Fruit fly (Drosophila melanogaster) whole organism, embryonic: ENCODE measurements around the gene c-cup.

Experiments
- Adf1 ChIP-seq: fragments of 200-800 bp; sonication (Bioruptor generic); IDR thresholded peaks from 2 replicates; pipeline ENCODE4 v1.3.6; 2022; ENCODE audit warnings: missing biosample characterization, missing genetic modification characterization
- Antp ChIP-seq: fragments of 200-800 bp; sonication (Bioruptor generic); optimal IDR thresholded peaks from 3 replicates; lab custom pipeline; 2016; ENCODE audit warnings: missing biosample characterization, missing genetic modification characterization
- Atf3 ChIP-seq: fragments of 200-800 bp; sonication (Bioruptor generic); optimal IDR thresholded peaks from 3 replicates; lab custom pipeline; 2016; ENCODE audit warnings: missing biosample characterization, missing genetic modification characterization
- Awh ChIP-seq: fragments of 200-800 bp; sonication (Bioruptor generic); IDR thresholded peaks from 2 replicates; pipeline ENCODE4, ENCODE4 v1.3.6; 2022; ENCODE audit warnings: missing biosample characterization, missing genetic modification characterization
- B-H1 ChIP-seq: fragments of 200-800 bp; sonication (Bioruptor generic); IDR thresholded peaks from 3 replicates; pipeline ENCODE4 v1.3.6; 2022; ENCODE audit warnings: missing biosample characterization, missing genetic modification characterization
- BEAF-32 ChIP-seq: fragments of 200-800 bp; sonication (Bioruptor generic); optimal IDR thresholded peaks from 3 replicates; lab custom pipeline; 2017; ENCODE audit warnings: missing biosample characterization, missing genetic modification characterization, mild to moderate bottlenecking, moderate library complexity, missing genetic modification reagents
- CG12155 ChIP-seq: fragments of 200-800 bp; sonication (Bioruptor generic); optimal IDR thresholded peaks from 3 replicates; lab custom pipeline; 2016; ENCODE audit warnings: missing biosample characterization, missing genetic modification characterization
- CG12299 ChIP-seq: fragments of 200-800 bp; sonication (Bioruptor generic); optimal IDR thresholded peaks from 2 replicates; lab custom pipeline; 2018; ENCODE audit warnings: missing biosample characterization, mild to moderate bottlenecking, missing genetic modification characterization
- CG12769 ChIP-seq: fragments of 200-800 bp; sonication (Bioruptor generic); optimal IDR thresholded peaks from 2 replicates; lab custom pipeline; 2019; ENCODE audit warnings: missing biosample characterization, mild to moderate bottlenecking, missing genetic modification characterization, moderate library complexity
- CG13894 ChIP-seq: fragments of 200-800 bp; sonication (Bioruptor generic); optimal IDR thresholded peaks from 3 replicates; lab custom pipeline; 2018; ENCODE audit warnings: missing biosample characterization, mild to moderate bottlenecking, missing genetic modification characterization, moderate library complexity
- CG14965 ChIP-seq: fragments of 200-800 bp; sonication (Bioruptor generic); optimal IDR thresholded peaks from 2 replicates; lab custom pipeline; 2016; ENCODE audit warnings: missing biosample characterization, missing genetic modification characterization, borderline replicate concordance
- CG18011 ChIP-seq: fragments of 200-800 bp; sonication (Bioruptor generic); optimal IDR thresholded peaks from 2 replicates; lab custom pipeline; 2017; ENCODE audit warnings: missing biosample characterization, missing genetic modification characterization, mild to moderate bottlenecking, moderate library complexity, missing genotype
- CG18764 ChIP-seq: fragments of 200-800 bp; sonication (Bioruptor generic); optimal IDR thresholded peaks from 3 replicates; lab custom pipeline; 2016; ENCODE audit warnings: missing biosample characterization, missing genetic modification characterization
- CG2875 ChIP-seq: fragments of 200-800 bp; sonication (Bioruptor generic); optimal IDR thresholded peaks from 2 replicates; lab custom pipeline; 2017; ENCODE audit warnings: missing biosample characterization, mild to moderate bottlenecking, missing genetic modification characterization, missing genetic modification reagents
- CG2889 ChIP-seq: fragments of 200-800 bp; sonication (Bioruptor generic); IDR thresholded peaks from 3 replicates; pipeline ENCODE4 v1.3.6; 2022; ENCODE audit warnings: missing biosample characterization, missing genetic modification characterization
- CG3163 ChIP-seq: fragments of 200-800 bp; sonication (Bioruptor generic); optimal IDR thresholded peaks from 3 replicates; lab custom pipeline; 2016; ENCODE audit warnings: missing biosample characterization, missing genetic modification characterization
- CG34422 ChIP-seq: fragments of 200-800 bp; sonication (Bioruptor generic); IDR thresholded peaks from 3 replicates; pipeline ENCODE4 v1.3.6; 2022; ENCODE audit warnings: missing biosample characterization, missing genetic modification characterization
- CG3726 ChIP-seq: fragments of 200-800 bp; sonication (Bioruptor generic); IDR thresholded peaks from 3 replicates; pipeline ENCODE4, ENCODE4 v1.3.6; 2022; ENCODE audit warnings: missing biosample characterization, missing genetic modification characterization
- CG7745 ChIP-seq: fragments of 200-800 bp; sonication (Bioruptor generic); optimal IDR thresholded peaks from 2 replicates; lab custom pipeline; 2018; ENCODE audit warnings: missing biosample characterization, mild to moderate bottlenecking, missing genetic modification characterization, moderate library complexity
- CG7786 ChIP-seq: fragments of 200-800 bp; sonication (Bioruptor generic); optimal IDR thresholded peaks from 2 replicates; lab custom pipeline; 2016; ENCODE audit warnings: missing biosample characterization, missing genetic modification characterization
- CG7839 ChIP-seq: fragments of 200-800 bp; sonication (Bioruptor generic); optimal IDR thresholded peaks from 3 replicates; lab custom pipeline; 2018; ENCODE audit warnings: missing biosample characterization, mild to moderate bottlenecking, missing genetic modification characterization, moderate library complexity
- CG9437 ChIP-seq: fragments of 200-800 bp; sonication (Bioruptor generic); optimal IDR thresholded peaks from 2 replicates; lab custom pipeline; 2018; ENCODE audit warnings: missing biosample characterization, mild to moderate bottlenecking, missing genetic modification characterization
- CG9727 ChIP-seq: fragments of 200-800 bp; sonication (Bioruptor generic); optimal IDR thresholded peaks from 3 replicates; lab custom pipeline; 2017; ENCODE audit warnings: missing biosample characterization, mild to moderate bottlenecking, missing genetic modification characterization
- D19B ChIP-seq: fragments of 200-800 bp; sonication (Bioruptor generic); optimal IDR thresholded peaks from 2 replicates; lab custom pipeline; 2017; ENCODE audit warnings: missing biosample characterization, mild to moderate bottlenecking, missing genetic modification characterization
- Doc2 ChIP-seq: fragments of 200-800 bp; sonication (Bioruptor generic); IDR thresholded peaks from 2 replicates; pipeline ENCODE4 v1.3.6; 2022; ENCODE audit warnings: missing biosample characterization, missing genetic modification characterization
- Fer3 ChIP-seq: fragments of 200-800 bp; sonication (Bioruptor generic); optimal IDR thresholded peaks from 2 replicates; lab custom pipeline; 2018; ENCODE audit warnings: missing biosample characterization, mild to moderate bottlenecking, missing genetic modification characterization, moderate library complexity
- Hr39 ChIP-seq: fragments of >200 bp; optimal IDR thresholded peaks from 2 replicates; lab custom pipeline; 2017
- Kr ChIP-seq: fragments of 200-800 bp; sonication (Bioruptor generic); optimal IDR thresholded peaks from 2 replicates; lab custom pipeline; 2017; ENCODE audit warnings: missing biosample characterization, mild to moderate bottlenecking, missing genetic modification characterization
- Myb ChIP-seq: fragments of 200-800 bp; sonication (Bioruptor generic); optimal IDR thresholded peaks from 2 replicates; lab custom pipeline; 2016; ENCODE audit warnings: missing biosample characterization, missing genetic modification characterization
- Nf-YB ChIP-seq: fragments of 200-800 bp; sonication (Bioruptor generic); optimal IDR thresholded peaks from 3 replicates; lab custom pipeline; 2019; ENCODE audit warnings: missing biosample characterization, mild to moderate bottlenecking, missing genetic modification characterization, moderate library complexity
- PHDP ChIP-seq: fragments of 200-800 bp; sonication (Bioruptor generic); optimal IDR thresholded peaks from 3 replicates; lab custom pipeline; 2018; ENCODE audit warnings: missing biosample characterization, mild to moderate bottlenecking, missing genetic modification characterization, moderate library complexity
- Ptx1 ChIP-seq: fragments of 200-800 bp; sonication (Bioruptor generic); IDR thresholded peaks from 2 replicates; pipeline ENCODE4 v1.3.6; 2022; ENCODE audit warnings: missing biosample characterization, missing genetic modification characterization
- Spps ChIP-seq: fragments of 200-800 bp; sonication (Bioruptor generic); optimal IDR thresholded peaks from 2 replicates; lab custom pipeline; 2018; ENCODE audit warnings: missing biosample characterization, mild to moderate bottlenecking, missing genetic modification characterization
- TFAM ChIP-seq: fragments of 200-800 bp; sonication (Bioruptor generic); optimal IDR thresholded peaks from 2 replicates; lab custom pipeline; 2017; ENCODE audit warnings: missing biosample characterization, missing genetic modification characterization, inconsistent platforms
- ara ChIP-seq: fragments of 200-800 bp; sonication (Bioruptor generic); IDR thresholded peaks from 2 replicates; pipeline ENCODE4 v1.3.6; 2022; ENCODE audit warnings: missing biosample characterization, missing genetic modification characterization
- az2 ChIP-seq: fragments of 200-800 bp; sonication (Bioruptor generic); optimal IDR thresholded peaks from 3 replicates; lab custom pipeline; 2016; ENCODE audit warnings: missing biosample characterization, missing genetic modification characterization
- bsh ChIP-seq, 2 experiments: fragments of 200-800 bp; sonication (Bioruptor generic); optimal IDR thresholded peaks; 2 replicates each; lab custom pipeline; 2017 to 2018; ENCODE audit warnings: mild to moderate bottlenecking in 2 of 2, missing biosample characterization in 2 of 2, missing genetic modification characterization in 2 of 2, moderate library complexity in 1 of 2
- dati ChIP-seq: fragments of 200-800 bp; sonication (Bioruptor generic); IDR thresholded peaks from 2 replicates; pipeline ENCODE4 v1.3.6; 2022; ENCODE audit warnings: missing biosample characterization, missing genetic modification characterization
- esg ChIP-seq: fragments of 200-800 bp; sonication (Bioruptor generic); conservative IDR thresholded peaks from 2 replicates; pipeline ENCODE4 v1.3.6; 2022; ENCODE audit warnings: missing biosample characterization, missing genetic modification characterization
- fd102C ChIP-seq: fragments of 200-800 bp; sonication (Bioruptor generic); optimal IDR thresholded peaks from 2 replicates; lab custom pipeline; 2018; ENCODE audit warnings: missing biosample characterization, mild to moderate bottlenecking, missing genetic modification characterization, moderate library complexity
- gem ChIP-seq: fragments of 200-800 bp; sonication (Bioruptor generic); optimal IDR thresholded peaks from 2 replicates; lab custom pipeline; 2019; ENCODE audit warnings: missing biosample characterization, mild to moderate bottlenecking, missing genetic modification characterization, moderate library complexity
- inv ChIP-seq: fragments of 200-800 bp; sonication (Bioruptor generic); IDR thresholded peaks from 2 replicates; pipeline ENCODE4 v1.3.6; 2022; ENCODE audit warnings: missing biosample characterization, missing genetic modification characterization; ENCODE audit not compliant: partially characterized antibody
- lilli ChIP-seq: fragments of 200-800 bp; sonication (Bioruptor generic); optimal IDR thresholded peaks from 3 replicates; lab custom pipeline; 2016; ENCODE audit warnings: missing biosample characterization, missing genetic modification characterization
- mirr ChIP-seq: fragments of 200-800 bp; sonication (Bioruptor generic); optimal IDR thresholded peaks from 3 replicates; lab custom pipeline; 2018; ENCODE audit warnings: missing biosample characterization, mild to moderate bottlenecking, missing genetic modification characterization
- odd ChIP-seq: fragments of 200-800 bp; sonication (Bioruptor generic); optimal IDR thresholded peaks from 2 replicates; lab custom pipeline; 2017; ENCODE audit warnings: missing biosample characterization, mild to moderate bottlenecking, missing genetic modification characterization
- peb ChIP-seq: fragments of 200-800 bp; sonication (Bioruptor generic); IDR thresholded peaks from 2 replicates; pipeline ENCODE4 v1.3.6; 2022; ENCODE audit warnings: missing biosample characterization, missing genetic modification characterization
- slou ChIP-seq: fragments of 200-800 bp; sonication (Bioruptor generic); optimal IDR thresholded peaks from 3 replicates; lab custom pipeline; 2016; ENCODE audit warnings: missing biosample characterization, missing genetic modification characterization
- ttk ChIP-seq: fragments of 200-800 bp; sonication (Bioruptor generic); IDR thresholded peaks from 2 replicates; pipeline ENCODE4 v2.1.2; 2022; ENCODE audit warnings: missing biosample characterization, missing genetic modification characterization
- unpg ChIP-seq: fragments of 200-800 bp; sonication (Bioruptor generic); optimal IDR thresholded peaks from 3 replicates; lab custom pipeline; 2018; ENCODE audit warnings: missing biosample characterization, mild to moderate bottlenecking, missing genetic modification characterization, moderate library complexity
- vvl ChIP-seq: fragments of 200-800 bp; sonication (Bioruptor generic); IDR thresholded peaks from 2 replicates; pipeline ENCODE4 v1.3.6; 2022; ENCODE audit warnings: missing biosample characterization, missing genetic modification characterization

The c-cup gene

DNA sequence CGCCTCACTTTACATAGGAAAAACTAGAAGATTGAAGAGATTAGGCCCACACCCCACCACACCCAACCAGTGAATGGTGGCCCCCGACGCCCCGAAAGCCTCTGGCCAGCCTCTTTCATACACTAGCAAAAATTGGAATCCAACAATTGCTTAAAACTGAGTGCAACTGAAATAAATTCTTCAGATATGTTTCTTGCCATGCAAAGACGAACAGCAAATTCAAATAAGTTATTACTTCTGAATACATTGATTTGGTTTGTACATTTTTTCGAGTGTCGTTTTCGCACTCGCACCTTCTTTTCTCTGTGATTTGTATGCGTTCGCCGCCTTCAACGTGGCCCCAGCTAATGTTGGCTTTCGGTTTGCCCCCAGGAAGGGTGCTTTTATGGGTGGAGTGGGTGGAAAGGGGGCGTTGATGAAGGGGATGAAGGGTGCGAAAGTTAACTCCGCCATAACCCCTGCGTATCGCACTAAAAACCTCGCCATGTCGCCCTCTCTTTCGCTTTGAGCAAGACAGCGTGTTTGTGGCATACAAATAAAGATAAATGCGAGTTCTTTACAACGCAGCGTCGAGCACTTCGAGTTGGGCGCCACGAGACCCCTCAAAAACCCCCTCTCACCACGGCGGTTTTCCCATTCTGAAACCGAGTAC, 5.5 kb upstream of the c-cup start (continued):
- TF ChIP-seq Adf1 (GFP tag; lab: Robert Waterston, UW) (peak; percentile 30; the same call in 1 of the 2 replicates), CG9727 (GFP tag; lab: Kevin White, UChicago) (peak; percentile 42), CG14965 (GFP tag; lab: Kevin White, UChicago) (no peak), Kr (GFP tag; lab: Kevin White, UChicago) (no peak), CG34422 (GFP tag; lab: Robert Waterston, UW) (0 out of 3 replicates have a peak, but pooled peaks have one; percentile 28), CG7839 (peak; percentile 46), BEAF-32 (GFP tag; lab: Kevin White, UChicago) (no peak), CG7786 (GFP tag; lab: Kevin White, UChicago) (peak; percentile 38), lilli (peak; percentile 55), odd (GFP tag; lab: Kevin White, UChicago) (no peak), Ptx1 (GFP tag; lab: Robert Waterston, UW) (peak; percentile 57), peb (GFP tag; lab: Robert Waterston, UW) (0 out of 2 replicates have a peak, but pooled peaks have one; percentile 26), Myb (GFP tag; lab: Kevin White, UChicago) (peak; percentile 3), CG2889 (0 out of 3 replicates have a peak, but pooled peaks have one; percentile 59), Atf3 (GFP tag; lab: Kevin White, UChicago) (no peak), CG3726 (GFP tag; lab: Robert Waterston, UW) (no peak), ttk (GFP tag; lab: Robert Waterston, UW) (peak; percentile 14; the same call in 1 of the 2 replicates), Doc2 (GFP tag; lab: Robert Waterston, UW) (no peak), D19B (GFP tag; lab: Kevin White, UChicago) (peak; percentile 7), vvl (GFP tag; lab: Robert Waterston, UW) (peak; percentile 57; the same call in 1 of the 2 replicates), PHDP (tag; lab: Kevin White, UChicago) (peak; percentile 29), slou (GFP tag; lab: Kevin White, UChicago) (peak; percentile 1), CG9437 (GFP tag; lab: Kevin White, UChicago) (no peak), CG12155 (no peak), ara (GFP tag; lab: Robert Waterston, UW) (no peak), inv (GFP tag; lab: Robert Waterston, UW) (no peak), Awh (GFP tag; lab: Robert Waterston, UW) (no peak), CG13894 (tag; lab: Kevin White, UChicago) (no peak), az2 (GFP tag; lab: Kevin White, UChicago) (peak; percentile 27), bsh (GFP tag; optimal IDR thresholded peaks at IDR 0.05; lab: Kevin White, UChicago) (no peak), B-H1 (GFP tag; lab: Robert Waterston, UW) (0 out of 3 replicates have a peak, but pooled peaks have one; percentile 21), dati (0 out of 2 replicates have a peak, but pooled peaks have one; percentile 4), mirr (GFP tag; lab: Kevin White, UChicago) (no peak), Antp (GFP tag; lab: Kevin White, UChicago) (peak; percentile 54), Nf-YB (GFP tag; lab: Kevin White, UChicago) (no peak), TFAM (GFP tag; lab: Kevin White, UChicago) (no peak), esg (GFP tag; lab: Robert Waterston, UW) (peak; percentile 22; the same call in 1 of the 2 replicates), Spps (tag; lab: Kevin White, UChicago) (no peak), CG2875 (GFP tag; lab: Kevin White, UChicago) (no peak), CG12769 (tag; lab: Kevin White, UChicago) (peak; percentile 68), unpg (peak; percentile 37), CG18764 (no peak), gem (tag; lab: Kevin White, UChicago) (peak; percentile 55), CG7745 (tag; lab: Kevin White, UChicago) (no peak), CG12299 (no peak), CG18011 (GFP tag; lab: Kevin White, UChicago) (no peak), Hr39 (lab: Kevin White, UChicago) (no peak), CG3163 (no peak), fd102C (GFP tag; lab: Kevin White, UChicago) (no peak), Fer3 (peak; percentile 22)
